Worm (Caenorhabditis elegans) whole organism, mixed stage, embryonic: ENCODE measurements around the gene chil-10.

ENCODE experiments used
- M03D4.4 ChIP-seq: sonication (generic microtip); optimal IDR thresholded peaks from 2 replicates; lab custom pipeline; 2017; ENCODE audit warnings: mild to moderate bottlenecking, missing genetic modification characterization, missing compliant biosample characterization
- bed-3 ChIP-seq: fragments of 200-800 bp; sonication (Bioruptor generic); optimal IDR thresholded peaks from 3 replicates; lab custom pipeline; 2018; ENCODE audit warnings: mild to moderate bottlenecking, missing genetic modification characterization, moderate library complexity, missing compliant biosample characterization
- blmp-1 ChIP-seq: fragments of 150-350 bp; optimal IDR thresholded peaks from 2 replicates; lab custom pipeline; 2014; ENCODE audit warnings: missing biosample characterization, missing genetic modification characterization
- ceh-39 ChIP-seq: fragments of 150-350 bp; optimal IDR thresholded peaks from 2 replicates; lab custom pipeline; 2014; ENCODE audit warnings: missing biosample characterization, missing genetic modification characterization
- ceh-83 ChIP-seq: fragments of 200-800 bp; sonication (Bioruptor generic); optimal IDR thresholded peaks from 2 replicates; lab custom pipeline; 2018; ENCODE audit warnings: mild to moderate bottlenecking, missing genetic modification characterization, missing compliant biosample characterization
- ces-1 ChIP-seq: fragments of 150-350 bp; optimal IDR thresholded peaks from 2 replicates; lab custom pipeline; 2014; ENCODE audit warnings: missing biosample characterization, missing genetic modification reagents, missing genetic modification characterization
- cnd-1 ChIP-seq: fragments of 200-800 bp; sonication (Bioruptor generic); optimal IDR thresholded peaks from 2 replicates; lab custom pipeline; 2018; ENCODE audit warnings: mild to moderate bottlenecking, missing genetic modification characterization, missing compliant biosample characterization
- drap-1 ChIP-seq: fragments of 200-800 bp; sonication (Bioruptor generic); optimal IDR thresholded peaks from 3 replicates; lab custom pipeline; 2018; ENCODE audit warnings: mild to moderate bottlenecking, missing genetic modification characterization, missing compliant biosample characterization
- elt-1 ChIP-seq: sonication (generic microtip); optimal IDR thresholded peaks from 2 replicates; lab custom pipeline; 2017; ENCODE audit warnings: missing genetic modification characterization, mild to moderate bottlenecking, missing compliant biosample characterization, antibody characterized with exemption, moderate library complexity, borderline replicate concordance; ENCODE audit not compliant: insufficient read depth
- elt-3 ChIP-seq: fragments of 150-350 bp; optimal IDR thresholded peaks from 2 replicates; lab custom pipeline; 2014; ENCODE audit warnings: missing biosample characterization, missing genetic modification characterization
- flh-1 ChIP-seq: fragments of 200-800 bp; sonication (Bioruptor generic); optimal IDR thresholded peaks from 2 replicates; lab custom pipeline; 2018; ENCODE audit warnings: mild to moderate bottlenecking, missing genetic modification characterization, moderate library complexity, missing compliant biosample characterization
- ham-2 ChIP-seq: fragments of 200-800 bp; sonication (Bioruptor generic); optimal IDR thresholded peaks from 2 replicates; lab custom pipeline; 2018; ENCODE audit warnings: mild to moderate bottlenecking, missing genetic modification characterization, missing compliant biosample characterization
- hlh-1 ChIP-seq: fragments of 150-350 bp; optimal IDR thresholded peaks from 2 replicates; lab custom pipeline; 2014; ENCODE audit warnings: missing biosample characterization, missing genetic modification reagents, missing genetic modification characterization
- lin-13 ChIP-seq: fragments of 150-350 bp; optimal IDR thresholded peaks from 2 replicates; lab custom pipeline; 2014; ENCODE audit warnings: missing biosample characterization, missing genetic modification characterization
- lin-32 ChIP-seq: fragments of 200-800 bp; sonication (Bioruptor generic); optimal IDR thresholded peaks from 2 replicates; lab custom pipeline; 2018; ENCODE audit warnings: mild to moderate bottlenecking, missing genetic modification characterization, missing compliant biosample characterization
- lsy-2 ChIP-seq: fragments of 150-350 bp; optimal IDR thresholded peaks from 2 replicates; lab custom pipeline; 2014; ENCODE audit warnings: missing biosample characterization, missing genetic modification characterization
- mab-5 ChIP-seq: fragments of 150-350 bp; optimal IDR thresholded peaks from 2 replicates; lab custom pipeline; 2014; ENCODE audit warnings: missing biosample characterization, missing genetic modification characterization
- mep-1 ChIP-seq: fragments of 150-350 bp; optimal IDR thresholded peaks from 2 replicates; lab custom pipeline; 2017; ENCODE audit warnings: missing biosample characterization, missing genetic modification reagents, missing genetic modification characterization, inconsistent platforms
- mls-2 ChIP-seq: sonication (generic microtip); optimal IDR thresholded peaks from 2 replicates; lab custom pipeline; 2016; ENCODE audit warnings: mild to moderate bottlenecking, missing genetic modification characterization, moderate library complexity, missing compliant biosample characterization
- nhr-12 ChIP-seq: fragments of 150-350 bp; optimal IDR thresholded peaks from 2 replicates; lab custom pipeline; 2014; ENCODE audit warnings: missing biosample characterization, missing genetic modification characterization
- nhr-237 ChIP-seq: fragments of 150-350 bp; optimal IDR thresholded peaks from 2 replicates; lab custom pipeline; 2014; ENCODE audit warnings: missing biosample characterization, missing genetic modification characterization
- nhr-28 ChIP-seq: fragments of 150-350 bp; optimal IDR thresholded peaks from 2 replicates; lab custom pipeline; 2014; ENCODE audit warnings: missing biosample characterization, missing genetic modification characterization
- nhr-76 ChIP-seq: sonication (generic microtip); optimal IDR thresholded peaks from 2 replicates; lab custom pipeline; 2017; ENCODE audit warnings: missing biosample characterization, missing genetic modification characterization
- pha-4 ChIP-seq: fragments of 150-350 bp; optimal IDR thresholded peaks from 2 replicates; lab custom pipeline; 2018; ENCODE audit warnings: missing biosample characterization, missing genetic modification reagents, missing genetic modification characterization
- sem-2 ChIP-seq: fragments of 200-800 bp; sonication (Bioruptor generic); optimal IDR thresholded peaks from 2 replicates; lab custom pipeline; 2018; ENCODE audit warnings: mild to moderate bottlenecking, missing genetic modification characterization, missing compliant biosample characterization
- snpc-4 ChIP-seq: fragments of 150-350 bp; optimal IDR thresholded peaks from 2 replicates; lab custom pipeline; 2014; ENCODE audit warnings: missing biosample characterization, missing genetic modification characterization
- sptf-1 ChIP-seq: sonication (generic microtip); optimal IDR thresholded peaks from 2 replicates; lab custom pipeline; 2017; ENCODE audit warnings: mild to moderate bottlenecking, missing genetic modification characterization, moderate library complexity, missing compliant biosample characterization
- tbx-8 ChIP-seq: fragments of 200-800 bp; sonication (Bioruptor generic); optimal IDR thresholded peaks from 2 replicates; lab custom pipeline; 2018; ENCODE audit warnings: mild to moderate bottlenecking, missing genetic modification characterization, moderate library complexity, missing compliant biosample characterization
- unc-120 ChIP-seq: sonication (generic microtip); optimal IDR thresholded peaks from 2 replicates; lab custom pipeline; 2017; ENCODE audit warnings: missing genetic modification characterization, missing compliant biosample characterization; ENCODE audit not compliant: poor library complexity, severe bottlenecking
- unc-39 ChIP-seq: fragments of 150-350 bp; optimal IDR thresholded peaks from 2 replicates; lab custom pipeline; 2014; ENCODE audit warnings: missing biosample characterization, missing genetic modification characterization
- unc-62 ChIP-seq: fragments of 150-350 bp; optimal IDR thresholded peaks from 2 replicates; lab custom pipeline; 2014; ENCODE audit warnings: missing biosample characterization, missing genetic modification reagents, missing genetic modification characterization
- zip-8 ChIP-seq: fragments of 150-350 bp; optimal IDR thresholded peaks from 2 replicates; lab custom pipeline; 2014; ENCODE audit warnings: missing biosample characterization, missing genetic modification characterization
- ztf-11 ChIP-seq: fragments of 150-350 bp; optimal IDR thresholded peaks from 2 replicates; lab custom pipeline; 2014; ENCODE audit warnings: missing biosample characterization, missing genetic modification characterization

Gene chil-10

DNA sequence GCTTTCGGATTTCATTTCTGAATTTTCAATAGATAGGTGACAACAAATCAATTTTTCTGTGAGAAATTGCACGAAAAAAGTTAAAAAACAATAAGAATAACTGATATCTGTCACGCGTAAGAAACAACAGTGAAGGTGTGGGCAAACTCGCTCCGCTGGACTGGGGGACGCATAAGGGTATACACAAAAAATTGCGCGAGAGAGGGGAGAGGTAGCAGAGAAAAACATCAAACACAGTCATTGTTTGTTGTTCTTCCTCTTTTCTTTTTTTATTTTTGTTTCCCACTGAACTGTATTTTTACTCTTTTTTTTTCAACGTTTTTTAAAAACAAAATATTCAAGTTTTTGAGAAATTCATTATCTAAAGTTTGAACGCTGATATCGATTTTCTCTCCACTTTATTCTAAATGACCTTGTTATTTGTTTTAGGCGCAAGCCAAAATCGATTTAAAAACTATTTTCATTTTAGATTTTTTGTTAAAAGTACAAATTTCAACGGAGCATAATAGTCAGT lies 33.1 kb upstream of the chil-10 start, which contains the start of the genes pifk-1 and tbc-11:
Gene pifk-1, minus strand, starts transcription at position 17 of the 514 bp plus-strand sequence.
Gene tbc-11, plus strand, starts transcription at position 464 of the 514 bp plus-strand sequence.
- TF ChIP-seq blmp-1 (tag; lab: Kevin White, UChicago) (no peak), elt-1 (tag; lab: Kevin White, UChicago) (no peak), nhr-28 (no peak), sem-2 (no peak), drap-1 (no peak), ces-1 (GFP tag; lab: Kevin White, UChicago) (no peak), M03D4.4 (tag; lab: Kevin White, UChicago) (no peak), mep-1 (tag; lab: Kevin White, UChicago) (peak; percentile 70), ztf-11 (tag; lab: Kevin White, UChicago) (no peak), lin-32 (GFP tag; lab: Kevin White, UChicago) (no peak), nhr-76 (tag; lab: Kevin White, UChicago) (no peak), ceh-39 (tag; lab: Kevin White, UChicago) (no peak), unc-120 (tag; lab: Kevin White, UChicago) (peak; percentile 26), lin-13 (tag; lab: Kevin White, UChicago) (no peak), pha-4 (tag; lab: Kevin White, UChicago) (peak; percentile 12), mab-5 (tag; lab: Kevin White, UChicago) (no peak), unc-62 (GFP tag; lab: Kevin White, UChicago) (no peak)

DNA sequence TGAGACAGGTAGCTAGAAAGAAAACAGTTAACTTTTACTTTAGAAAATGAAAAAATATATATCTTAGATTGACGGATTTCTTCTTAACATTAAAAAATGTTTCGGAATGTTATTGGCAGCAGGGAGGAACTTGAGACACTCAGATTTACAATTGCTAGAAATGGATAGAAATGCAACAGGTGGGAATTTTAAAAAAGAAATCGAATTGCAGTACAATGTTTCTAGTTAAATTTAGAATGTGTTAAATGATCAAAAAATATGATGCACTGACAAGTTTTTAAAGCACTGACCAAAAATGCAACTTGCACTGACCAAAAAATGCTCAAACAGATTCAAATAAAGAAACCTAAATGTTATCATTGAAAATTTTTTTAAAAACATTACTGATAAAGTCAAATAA lies 31.6 kb upstream of the chil-10 start:
- TF ChIP-seq ham-2 (GFP tag; lab: Kevin White, UChicago) (no peak), nhr-12 (tag; lab: Kevin White, UChicago) (no peak), ceh-39 (tag; lab: Kevin White, UChicago) (no peak), cnd-1 (no peak), drap-1 (no peak), mab-5 (tag; lab: Kevin White, UChicago) (no peak), nhr-28 (no peak)

DNA sequence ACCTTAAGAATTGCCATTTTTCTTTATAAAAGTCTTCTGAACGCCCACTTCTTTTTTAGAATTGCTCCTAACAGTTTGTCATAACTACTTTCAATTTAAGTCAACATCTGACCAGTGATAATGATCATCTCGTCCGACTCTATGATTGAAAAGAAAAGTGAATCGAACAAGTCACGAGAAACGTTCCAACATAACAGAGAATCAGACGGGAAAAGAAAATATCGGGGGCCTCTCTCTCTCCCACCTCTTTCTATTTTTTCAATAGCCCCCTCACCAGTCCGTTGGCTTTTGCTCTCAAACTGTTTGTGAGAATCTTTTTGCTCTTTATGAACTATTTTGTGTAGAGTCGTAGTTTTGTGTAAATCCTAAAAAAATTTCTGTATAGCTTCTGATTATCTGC lies 30.0 kb upstream of the chil-10 start:
- TF ChIP-seq nhr-28: no peak
- TF ChIP-seq mls-2 (tag; lab: Kevin White, UChicago): no peak
- TF ChIP-seq nhr-237 (tag; lab: Kevin White, UChicago): no peak
- no peak for TF ChIP-seq flh-1 (GFP tag; lab: Kevin White, UChicago)
- no peak for TF ChIP-seq ham-2 (GFP tag; lab: Kevin White, UChicago)
- no peak for TF ChIP-seq mep-1 (tag; lab: Kevin White, UChicago)
- no peak for TF ChIP-seq sptf-1 (tag; lab: Kevin White, UChicago)
- no peak for TF ChIP-seq ceh-39 (tag; lab: Kevin White, UChicago)
- no peak for TF ChIP-seq pha-4 (tag; lab: Kevin White, UChicago)
- no peak for TF ChIP-seq lin-13 (tag; lab: Kevin White, UChicago)
- no peak for TF ChIP-seq unc-39 (tag; lab: Kevin White, UChicago)
- no peak for TF ChIP-seq unc-120 (tag; lab: Kevin White, UChicago)
- TF ChIP-seq bed-3: no peak
- TF ChIP-seq lsy-2 (tag; lab: Kevin White, UChicago): no peak
- no peak for TF ChIP-seq ceh-83 (GFP tag; lab: Kevin White, UChicago)
- TF ChIP-seq, all 35 proteins: peak for 0

DNA sequence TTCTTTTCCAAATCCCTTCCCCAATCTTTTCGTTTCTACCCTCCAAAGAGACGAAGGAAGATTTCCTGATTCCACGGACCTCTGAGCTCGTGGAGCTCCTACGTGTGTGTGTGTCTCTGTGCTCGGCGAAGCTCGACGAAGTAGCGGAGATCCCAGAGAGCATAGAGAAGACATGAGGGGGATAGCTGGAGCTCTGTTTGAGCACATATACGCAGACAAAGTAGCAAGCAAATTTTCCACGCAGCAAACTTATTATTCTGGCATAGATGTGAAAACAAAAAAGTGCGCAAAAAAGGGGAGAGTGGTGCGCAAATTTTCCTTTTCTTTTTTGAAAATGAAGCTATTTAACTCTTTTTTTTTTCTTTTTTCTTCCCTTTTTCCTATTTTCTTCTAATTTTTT lies 24.8 kb upstream of the chil-10 start:
- TF ChIP-seq ceh-39 (tag; lab: Kevin White, UChicago) (no peak), M03D4.4 (tag; lab: Kevin White, UChicago) (no peak), zip-8 (no peak), ces-1 (GFP tag; lab: Kevin White, UChicago) (peak; percentile 56), blmp-1 (tag; lab: Kevin White, UChicago) (no peak), tbx-8 (GFP tag; lab: Kevin White, UChicago) (no peak), ceh-83 (GFP tag; lab: Kevin White, UChicago) (no peak), lsy-2 (tag; lab: Kevin White, UChicago) (no peak), flh-1 (GFP tag; lab: Kevin White, UChicago) (no peak), cnd-1 (no peak), mls-2 (tag; lab: Kevin White, UChicago) (no peak), nhr-28 (no peak), lin-32 (GFP tag; lab: Kevin White, UChicago) (no peak), bed-3 (no peak), unc-39 (tag; lab: Kevin White, UChicago) (no peak), elt-1 (tag; lab: Kevin White, UChicago) (no peak), unc-120 (tag; lab: Kevin White, UChicago) (peak; percentile 83), pha-4 (tag; lab: Kevin White, UChicago) (no peak), elt-3 (tag; lab: Kevin White, UChicago) (no peak), nhr-76 (tag; lab: Kevin White, UChicago) (no peak), nhr-237 (tag; lab: Kevin White, UChicago) (no peak), ztf-11 (tag; lab: Kevin White, UChicago) (no peak), hlh-1 (tag; lab: Kevin White, UChicago) (no peak), snpc-4 (no peak), sptf-1 (tag; lab: Kevin White, UChicago) (peak; percentile 16), lin-13 (tag; lab: Kevin White, UChicago) (no peak)
- TF ChIP-seq, all 35 proteins: peak for 3
